Worm (Caenorhabditis elegans): ENCODE results near the gene fbxb-33.

DNA sequence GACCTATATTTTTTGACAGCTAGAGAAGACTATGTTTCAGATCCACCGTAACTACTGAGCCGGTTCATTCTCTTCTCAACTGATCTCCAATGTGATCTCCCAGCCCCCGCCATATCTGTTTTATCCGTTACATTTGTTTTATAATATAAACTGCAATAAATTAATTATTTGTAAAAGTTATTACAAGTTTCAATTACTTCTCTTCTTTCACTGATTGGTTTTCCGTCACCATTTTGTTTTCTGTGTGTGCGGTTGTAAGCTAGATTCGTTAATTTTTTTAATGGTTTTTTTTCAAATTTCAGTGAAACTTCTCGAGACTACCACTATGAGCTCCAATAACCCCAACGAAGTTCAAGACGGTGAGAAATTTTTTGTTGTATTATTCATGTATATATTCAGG is 16.4 kb upstream of the fbxb-33 start, which contains the start of gene M151.2:
- TF ChIP-seq lin-15B (tag; optimal IDR thresholded peaks at IDR 0.05) (no peak), lin-14 (GFP tag; optimal IDR thresholded peaks at IDR 0.05) (no peak), fos-1 (tag; optimal IDR thresholded peaks at IDR 0.05) (no peak), aha-1 (tag; optimal IDR thresholded peaks at IDR 0.05) (no peak), efl-1 (optimal IDR thresholded peaks at IDR 0.05) (no peak), efl-1 (GFP tag; optimal IDR thresholded peaks at IDR 0.05 in 1 of 2) (no peak), lin-13 (GFP tag; optimal IDR thresholded peaks at IDR 0.05) (no peak), nhr-28 (tag; optimal IDR thresholded peaks at IDR 0.05) (no peak), nhr-77 (tag; optimal IDR thresholded peaks at IDR 0.05) (no peak)

Measured in whole organism, L1 larva.